Worm (Caenorhabditis elegans) whole organism, L1 larva: ENCODE results near the gene F23F12.3.

Experiments used
- C04F5.9 ChIP-seq: sonication (generic microtip); optimal IDR thresholded peaks from 2 replicates; lab custom pipeline; 2016; ENCODE audit warnings: missing genetic modification characterization, missing compliant biosample characterization
- C16A3.4 ChIP-seq: fragments of 150-350 bp; optimal IDR thresholded peaks from 2 replicates; lab custom pipeline; 2014; ENCODE audit warnings: missing biosample characterization, missing genetic modification characterization
- F16B12.6 ChIP-seq: fragments of 150-350 bp; optimal IDR thresholded peaks from 2 replicates; lab custom pipeline; 2014; ENCODE audit warnings: missing biosample characterization, missing genetic modification characterization
- Y116A8C.19 ChIP-seq: sonication (generic microtip); optimal IDR thresholded peaks from 2 replicates; lab custom pipeline; 2016; ENCODE audit warnings: missing compliant biosample characterization, missing genetic modification characterization, borderline replicate concordance
- aly-2 ChIP-seq: fragments of 150-350 bp; optimal IDR thresholded peaks from 2 replicates; lab custom pipeline; 2014; ENCODE audit warnings: missing biosample characterization, missing genetic modification characterization
- blmp-1 ChIP-seq: fragments of 150-350 bp; optimal IDR thresholded peaks from 2 replicates; lab custom pipeline; 2014; ENCODE audit warnings: missing biosample characterization, missing genetic modification characterization
- ceh-8 ChIP-seq: fragments of 200-800 bp; sonication (Bioruptor generic); optimal IDR thresholded peaks from 2 replicates; lab custom pipeline; 2018; ENCODE audit warnings: mild to moderate bottlenecking, missing genetic modification characterization, moderate library complexity, missing compliant biosample characterization
- ceh-82 ChIP-seq, 3 experiments: fragments of 150-350 bp in 1 of 3; sonication (generic microtip) in 2 of 3; optimal IDR thresholded peaks; 2 replicates each; lab custom pipeline; 2014 to 2017; ENCODE audit warnings: missing biosample characterization in 3 of 3, missing genetic modification characterization in 3 of 3
- ceh-88 ChIP-seq: fragments of 200-800 bp; sonication (Bioruptor generic); IDR thresholded peaks from 2 replicates; pipeline ENCODE4 v1.3.6; 2022; ENCODE audit warnings: missing genetic modification characterization, missing compliant biosample characterization
- ces-1 ChIP-seq: fragments of 150-350 bp; optimal IDR thresholded peaks from 2 replicates; lab custom pipeline; 2014; ENCODE audit warnings: missing biosample characterization, missing genetic modification reagents, missing genetic modification characterization
- dpl-1 ChIP-seq, 3 experiments: fragments of 150-350 bp in 2 of 3; sonication (generic microtip) in 1 of 3; optimal IDR thresholded peaks; 2 replicates each; lab custom pipeline; 2014 to 2017; ENCODE audit warnings: missing biosample characterization in 3 of 3, missing genetic modification characterization in 3 of 3, missing genetic modification reagents in 3 of 3
- dsc-1 ChIP-seq: sonication (generic microtip); optimal IDR thresholded peaks from 2 replicates; lab custom pipeline; 2016; ENCODE audit warnings: mild to moderate bottlenecking, missing genetic modification characterization, missing compliant biosample characterization
- elt-3 ChIP-seq, 6 experiments: fragments of 150-350 bp in 1 of 6; sonication (generic microtip); optimal IDR thresholded peaks; 2 replicates each; lab custom pipeline; 2017 to 2018; ENCODE audit warnings: missing biosample characterization in 6 of 6, missing genetic modification characterization in 6 of 6, inconsistent platforms in 1 of 6
- fkh-10 ChIP-seq: sonication (generic microtip); optimal IDR thresholded peaks from 2 replicates; lab custom pipeline; 2017; ENCODE audit warnings: missing biosample characterization, missing genetic modification reagents, missing genetic modification characterization
- fkh-8 ChIP-seq: sonication (generic microtip); optimal IDR thresholded peaks from 2 replicates; lab custom pipeline; 2016; ENCODE audit warnings: mild to moderate bottlenecking, missing genetic modification characterization, missing compliant biosample characterization
- fos-1 ChIP-seq: fragments of 150-350 bp; optimal IDR thresholded peaks from 2 replicates; lab custom pipeline; 2014; ENCODE audit warnings: missing biosample characterization, missing genetic modification characterization
- hlh-4 ChIP-seq: sonication (generic microtip); optimal IDR thresholded peaks from 2 replicates; lab custom pipeline; 2016; ENCODE audit warnings: mild to moderate bottlenecking, missing genetic modification characterization, missing compliant biosample characterization
- hpl-2 ChIP-seq: fragments of 150-350 bp; optimal IDR thresholded peaks from 2 replicates; lab custom pipeline; 2014; ENCODE audit warnings: missing biosample characterization, missing genetic modification reagents, missing genetic modification characterization
- irx-1 ChIP-seq: sonication (generic microtip); optimal IDR thresholded peaks from 2 replicates; lab custom pipeline; 2016; ENCODE audit warnings: missing genetic modification characterization, missing compliant biosample characterization
- isw-1 ChIP-seq: fragments of 200-800 bp; sonication (Bioruptor generic); IDR thresholded peaks from 2 replicates; pipeline ENCODE4 v1.3.6; 2022; ENCODE audit warnings: missing genetic modification characterization, missing compliant biosample characterization
- jun-1 ChIP-seq: fragments of 150-350 bp; optimal IDR thresholded peaks from 2 replicates; lab custom pipeline; 2014; ENCODE audit warnings: missing biosample characterization, missing genetic modification reagents, missing genetic modification characterization
- lin-13 ChIP-seq: fragments of 150-350 bp; optimal IDR thresholded peaks from 2 replicates; lab custom pipeline; 2014; ENCODE audit warnings: missing biosample characterization, missing genetic modification reagents, missing genetic modification characterization
- lin-14 ChIP-seq: fragments of 200-800 bp; sonication (Bioruptor generic); optimal IDR thresholded peaks from 2 replicates; lab custom pipeline; 2018; ENCODE audit warnings: mild to moderate bottlenecking, missing genetic modification characterization, moderate library complexity, missing compliant biosample characterization
- lin-15B ChIP-seq: fragments of 150-350 bp; sonication (generic microtip); optimal IDR thresholded peaks from 3 replicates; lab custom pipeline; 2014; ENCODE audit warnings: missing biosample characterization, missing genetic modification characterization
- lin-35 ChIP-seq, 2 experiments: fragments of 150-350 bp; optimal IDR thresholded peaks; 2 replicates each; lab custom pipeline; 2014; ENCODE audit warnings: missing biosample characterization in 2 of 2, missing genetic modification characterization in 2 of 2, missing genetic modification reagents in 2 of 2
- lir-3 ChIP-seq: sonication (generic microtip); optimal IDR thresholded peaks from 2 replicates; lab custom pipeline; 2016; ENCODE audit warnings: mild to moderate bottlenecking, missing genetic modification characterization, moderate library complexity, missing compliant biosample characterization; ENCODE audit not compliant: poor library complexity
- lsy-2 ChIP-seq, 2 experiments: fragments of 150-350 bp; optimal IDR thresholded peaks; 2 replicates each; lab custom pipeline; 2014; ENCODE audit warnings: missing biosample characterization in 2 of 2, missing genetic modification characterization in 2 of 2
- mdl-1 ChIP-seq, 2 experiments: fragments of 150-350 bp; optimal IDR thresholded peaks; 2 replicates each; lab custom pipeline; 2014 to 2017; ENCODE audit warnings: missing biosample characterization in 2 of 2, missing genetic modification characterization in 2 of 2, inconsistent platforms in 1 of 2
- mef-2 ChIP-seq: fragments of 150-350 bp; optimal IDR thresholded peaks from 2 replicates; lab custom pipeline; 2014; ENCODE audit warnings: missing biosample characterization, missing genetic modification characterization
- mep-1 ChIP-seq: fragments of 150-350 bp; optimal IDR thresholded peaks from 2 replicates; lab custom pipeline; 2014; ENCODE audit warnings: missing biosample characterization, missing genetic modification characterization
- nhr-11 ChIP-seq: fragments of 150-350 bp; optimal IDR thresholded peaks from 2 replicates; lab custom pipeline; 2014; ENCODE audit warnings: missing biosample characterization, missing genetic modification characterization
- nhr-12 ChIP-seq: sonication (generic microtip); optimal IDR thresholded peaks from 2 replicates; lab custom pipeline; 2017; ENCODE audit warnings: missing biosample characterization, missing genetic modification characterization
- nhr-19 ChIP-seq: fragments of 200-800 bp; sonication (Bioruptor generic); conservative IDR thresholded peaks from 2 replicates; pipeline ENCODE4 v1.3.6; 2022; ENCODE audit warnings: missing genetic modification characterization, missing compliant biosample characterization
- nhr-20 ChIP-seq: sonication (generic microtip); optimal IDR thresholded peaks from 2 replicates; lab custom pipeline; 2016; ENCODE audit warnings: mild to moderate bottlenecking, missing genetic modification characterization, missing compliant biosample characterization
- nhr-237 ChIP-seq: fragments of 150-350 bp; optimal IDR thresholded peaks from 2 replicates; lab custom pipeline; 2014; ENCODE audit warnings: missing biosample characterization, missing genetic modification characterization
- nhr-47 ChIP-seq: sonication (generic microtip); optimal IDR thresholded peaks from 2 replicates; lab custom pipeline; 2016; ENCODE audit warnings: mild to moderate bottlenecking, missing genetic modification characterization, moderate library complexity, missing compliant biosample characterization
- nhr-71 ChIP-seq: sonication (generic microtip); optimal IDR thresholded peaks from 2 replicates; lab custom pipeline; 2016; ENCODE audit warnings: mild to moderate bottlenecking, missing genetic modification characterization, moderate library complexity, missing compliant biosample characterization
- nhr-76 ChIP-seq: sonication (generic microtip); optimal IDR thresholded peaks from 2 replicates; lab custom pipeline; 2017; ENCODE audit warnings: missing biosample characterization, missing genetic modification characterization
- nhr-77 ChIP-seq: fragments of 150-350 bp; optimal IDR thresholded peaks from 2 replicates; lab custom pipeline; 2014; ENCODE audit warnings: missing biosample characterization, missing genetic modification characterization
- nhr-84 ChIP-seq: sonication (generic microtip); optimal IDR thresholded peaks from 2 replicates; lab custom pipeline; 2017; ENCODE audit warnings: missing biosample characterization, missing genetic modification characterization
- nhr-85 ChIP-seq: sonication (generic microtip); peaks from one replicate; lab custom pipeline; 2016; ENCODE audit warnings: missing genetic modification characterization, inconsistent platforms, missing compliant biosample characterization
- nhr-90 ChIP-seq: sonication (generic microtip); optimal IDR thresholded peaks from 2 replicates; lab custom pipeline; 2016; ENCODE audit warnings: mild to moderate bottlenecking, missing genetic modification characterization, missing compliant biosample characterization; ENCODE audit not compliant: poor library complexity
- pqm-1 ChIP-seq: sonication (generic microtip); optimal IDR thresholded peaks from 3 replicates; lab custom pipeline; 2017; ENCODE audit warnings: missing biosample characterization, missing genetic modification characterization
- rnt-1 ChIP-seq: sonication (generic microtip); optimal IDR thresholded peaks from 2 replicates; lab custom pipeline; 2016; ENCODE audit warnings: mild to moderate bottlenecking, missing genetic modification characterization, moderate library complexity, missing compliant biosample characterization
- skn-1 ChIP-seq: fragments of 150-350 bp; optimal IDR thresholded peaks from 2 replicates; lab custom pipeline; 2014; ENCODE audit warnings: missing biosample characterization, missing genetic modification characterization
- snpc-4 ChIP-seq: fragments of 150-350 bp; optimal IDR thresholded peaks from 2 replicates; lab custom pipeline; 2014; ENCODE audit warnings: missing biosample characterization, missing genetic modification characterization
- snu-23 ChIP-seq: sonication (generic microtip); optimal IDR thresholded peaks from 2 replicates; lab custom pipeline; 2016; ENCODE audit warnings: missing genetic modification characterization, missing compliant biosample characterization
- sox-4 ChIP-seq: sonication (generic microtip); optimal IDR thresholded peaks from 2 replicates; lab custom pipeline; 2016; ENCODE audit warnings: missing genetic modification characterization, missing compliant biosample characterization
- sptf-1 ChIP-seq: fragments of 150-350 bp; optimal IDR thresholded peaks from 2 replicates; lab custom pipeline; 2014; ENCODE audit warnings: missing biosample characterization, missing genetic modification characterization
- tbx-2 ChIP-seq: sonication (generic microtip); optimal IDR thresholded peaks from 2 replicates; lab custom pipeline; 2016; ENCODE audit warnings: missing genetic modification characterization, missing compliant biosample characterization
- unc-86 ChIP-seq: sonication (generic microtip); optimal IDR thresholded peaks from 2 replicates; lab custom pipeline; 2016; ENCODE audit warnings: missing genetic modification characterization, missing compliant biosample characterization
- xbp-1 ChIP-seq: sonication (generic microtip); optimal IDR thresholded peaks from 2 replicates; lab custom pipeline; 2016; ENCODE audit warnings: missing genetic modification characterization, missing compliant biosample characterization
- ztf-11 ChIP-seq, 2 experiments: sonication (generic microtip); optimal IDR thresholded peaks; 2 replicates each; lab custom pipeline; 2016 to 2017; ENCODE audit warnings: missing genetic modification characterization in 2 of 2, missing biosample characterization in 1 of 2, missing compliant biosample characterization in 1 of 2
- ztf-4 ChIP-seq: fragments of 150-350 bp; optimal IDR thresholded peaks from 2 replicates; lab custom pipeline; 2014; ENCODE audit warnings: missing biosample characterization, missing genetic modification characterization

F23F12.3 gene

ce11 chrIII:6453665-6454064 is 46.6 kb upstream of the F23F12.3 start:
- no peak for TF ChIP-seq sptf-1 (tag; lab: Kevin White, UChicago)
- TF ChIP-seq C04F5.9 (tag; lab: Kevin White, UChicago) = no peak
- TF ChIP-seq nhr-90 = peak; percentile 30
- peak; percentile 83 for TF ChIP-seq nhr-85
- TF ChIP-seq nhr-84 = no peak
- peak; percentile 49 for TF ChIP-seq hpl-2 (GFP tag; lab: Kevin White, UChicago)
- TF ChIP-seq lin-35 (GFP tag; optimal IDR thresholded peaks at IDR 0.05; lab: Kevin White, UChicago) = peak; percentile 84 to 89
- TF ChIP-seq lin-13 (GFP tag; lab: Kevin White, UChicago) = peak; percentile 82
- peak; percentile 92 for TF ChIP-seq lin-14 (GFP tag; lab: Kevin White, UChicago)
- TF ChIP-seq nhr-11 = no peak
- peak; percentile 50 to 88 (median 73) for TF ChIP-seq ceh-82 (tag; optimal IDR thresholded peaks at IDR 0.05; lab: Kevin White, UChicago)
- peak; percentile 56 for TF ChIP-seq jun-1 (tag; lab: Kevin White, UChicago)
- TF ChIP-seq skn-1 = peak; percentile 82
- peak; percentile 65 for TF ChIP-seq xbp-1 (tag; lab: Kevin White, UChicago)
- TF ChIP-seq fkh-10 (GFP tag; lab: Kevin White, UChicago) = peak; percentile 18
- peak in 3 of 6 experiments; percentile 18 to 74 (median 60) for TF ChIP-seq elt-3 (tag; optimal IDR thresholded peaks at IDR 0.05; lab: Kevin White, UChicago)
- TF ChIP-seq ces-1 = no peak
- peak; percentile 46 for TF ChIP-seq isw-1 (GFP tag; lab: Robert Waterston, UW)
- peak; percentile 49 for TF ChIP-seq mep-1 (tag; lab: Kevin White, UChicago)
- TF ChIP-seq ceh-88 (GFP tag; lab: Robert Waterston, UW) = peak; percentile 51; the same call in 1 of the 2 replicates
- TF ChIP-seq sox-4 (tag; lab: Kevin White, UChicago) = no peak
- TF ChIP-seq nhr-20 (tag; lab: Kevin White, UChicago) = peak; percentile 77
- peak; percentile 64 for TF ChIP-seq tbx-2 (tag; lab: Kevin White, UChicago)
- TF ChIP-seq hlh-4 = no peak
- TF ChIP-seq ztf-11 (tag; optimal IDR thresholded peaks at IDR 0.05; lab: Kevin White, UChicago) = no peak
- peak; percentile 75 for TF ChIP-seq fkh-8 (tag; lab: Kevin White, UChicago)
- peak; percentile 85 for TF ChIP-seq nhr-71
- TF ChIP-seq F16B12.6 (tag; lab: Kevin White, UChicago) = peak; percentile 55
- no peak for TF ChIP-seq snpc-4 (tag; lab: Kevin White, UChicago)
- TF ChIP-seq mdl-1 (tag; optimal IDR thresholded peaks at IDR 0.05; lab: Kevin White, UChicago) = peak in 1 of 2 experiments; percentile 58
- peak; percentile 83 for TF ChIP-seq rnt-1
- peak; percentile 65 for TF ChIP-seq nhr-47
- peak; percentile 86 to 92 for TF ChIP-seq lsy-2 (tag; optimal IDR thresholded peaks at IDR 0.05; lab: Kevin White, UChicago)
- peak; percentile 92 for TF ChIP-seq C16A3.4
- TF ChIP-seq blmp-1 = peak; percentile 93
- TF ChIP-seq pqm-1 (tag; lab: Kevin White, UChicago) = no peak
- TF ChIP-seq ceh-8 = no peak
- TF ChIP-seq irx-1 = no peak
- TF ChIP-seq dsc-1 (tag; lab: Kevin White, UChicago) = peak; percentile 29
- peak; percentile 73 to 79 (median 76) for TF ChIP-seq dpl-1 (GFP tag; optimal IDR thresholded peaks at IDR 0.05; lab: Kevin White, UChicago)
- no peak for TF ChIP-seq nhr-76 (tag; lab: Kevin White, UChicago)
- TF ChIP-seq lir-3 = peak; percentile 12
- peak; percentile 52 for TF ChIP-seq unc-86 (tag; lab: Kevin White, UChicago)
- no peak for TF ChIP-seq Y116A8C.19 (tag; lab: Kevin White, UChicago)
- TF ChIP-seq nhr-12 (tag; lab: Kevin White, UChicago) = no peak
- TF ChIP-seq nhr-237 (tag; lab: Kevin White, UChicago) = no peak
- TF ChIP-seq lin-15B (tag; lab: Kevin White, UChicago) = peak; percentile 55
- peak; percentile 78 for TF ChIP-seq nhr-19 (GFP tag; lab: Robert Waterston, UW)
- TF ChIP-seq mef-2 = peak; percentile 7
- TF ChIP-seq snu-23 (GFP tag; lab: Kevin White, UChicago) = peak; percentile 86
- peak; percentile 70 for TF ChIP-seq fos-1
- peak; percentile 43 for TF ChIP-seq aly-2 (tag; lab: Kevin White, UChicago)
- peak; percentile 66 for TF ChIP-seq ztf-4
- peak; percentile 85 for TF ChIP-seq nhr-77 (tag; lab: Kevin White, UChicago)
